Fruit fly (Drosophila melanogaster): ENCODE results near the gene Grp170.

The Grp170 gene

dm6 chrX:2298708-2299370 is 24.0 kb upstream of the Grp170 start:
- peak; percentile 31 for TF ChIP-seq pad (GFP tag; optimal IDR thresholded peaks at IDR 0.05)
- no peak for TF ChIP-seq CG12768 (GFP tag; optimal IDR thresholded peaks at IDR 0.05)
- no peak for TF ChIP-seq ovo (GFP tag; optimal IDR thresholded peaks at IDR 0.05)
- TF ChIP-seq cic (GFP tag; optimal IDR thresholded peaks at IDR 0.05), result no peak
- TF ChIP-seq CG7101 (tag; optimal IDR thresholded peaks at IDR 0.05), result peak; percentile 64
- no peak for TF ChIP-seq Crg-1 (GFP tag; optimal IDR thresholded peaks at IDR 0.05)
- no peak for TF ChIP-seq CG1620 (GFP tag; optimal IDR thresholded peaks at IDR 0.05)
- no peak for TF ChIP-seq toe (GFP tag; optimal IDR thresholded peaks at IDR 0.05)
- no peak for TF ChIP-seq CG5204 (GFP tag; optimal IDR thresholded peaks at IDR 0.05)
- TF ChIP-seq Clk (GFP tag; optimal IDR thresholded peaks at IDR 0.05), result no peak
- TF ChIP-seq cnc (optimal IDR thresholded peaks at IDR 0.05), result no peak
- peak; percentile 66 for TF ChIP-seq CG14711 (tag; optimal IDR thresholded peaks at IDR 0.05)
- TF ChIP-seq bab1 (GFP tag; optimal IDR thresholded peaks at IDR 0.05), result peak; percentile 85
- TF ChIP-seq Mnt (GFP tag; optimal IDR thresholded peaks at IDR 0.05), result peak; percentile 18
- no peak for TF ChIP-seq CG7045 (GFP tag; optimal IDR thresholded peaks at IDR 0.05)
- TF ChIP-seq CG11617 (GFP tag; optimal IDR thresholded peaks at IDR 0.05), result no peak
- TF ChIP-seq CG33017 (tag; optimal IDR thresholded peaks at IDR 0.05), result no peak
- no peak for TF ChIP-seq tj (GFP tag; optimal IDR thresholded peaks at IDR 0.05)
- TF ChIP-seq Hr96 (GFP tag; optimal IDR thresholded peaks at IDR 0.05), result no peak

dm6 chrX:2297428-2298200 is 22.7 kb upstream of the Grp170 start:
- peak; percentile 80 for TF ChIP-seq Hr96 (GFP tag; optimal IDR thresholded peaks at IDR 0.05)
- TF ChIP-seq Crg-1 (GFP tag; optimal IDR thresholded peaks at IDR 0.05), result peak; percentile 90
- peak; percentile 97 for TF ChIP-seq ovo (GFP tag; optimal IDR thresholded peaks at IDR 0.05)
- peak; percentile 68 for TF ChIP-seq CG1620 (GFP tag; optimal IDR thresholded peaks at IDR 0.05)
- TF ChIP-seq CG7045 (GFP tag; optimal IDR thresholded peaks at IDR 0.05), result peak; percentile 29
- TF ChIP-seq Clk (GFP tag; optimal IDR thresholded peaks at IDR 0.05), result peak; percentile 27
- peak; percentile 43 for TF ChIP-seq tj (GFP tag; optimal IDR thresholded peaks at IDR 0.05)
- no peak for TF ChIP-seq kay (GFP tag; ENCODE audit: borderline replicate concordance)
- peak; percentile 71 for TF ChIP-seq CG11617 (GFP tag; optimal IDR thresholded peaks at IDR 0.05)
- peak; percentile 53 for TF ChIP-seq CG12768 (GFP tag; optimal IDR thresholded peaks at IDR 0.05)
- peak; percentile 31 for TF ChIP-seq CG5204 (GFP tag; optimal IDR thresholded peaks at IDR 0.05)
- TF ChIP-seq CG33017 (tag; optimal IDR thresholded peaks at IDR 0.05), result peak; percentile 60
- peak; percentile 79 for TF ChIP-seq Mnt (GFP tag; optimal IDR thresholded peaks at IDR 0.05)
- TF ChIP-seq toe (GFP tag; optimal IDR thresholded peaks at IDR 0.05), result no peak
- peak; percentile 98 for TF ChIP-seq pad (GFP tag; optimal IDR thresholded peaks at IDR 0.05)
- TF ChIP-seq CG7101 (tag; optimal IDR thresholded peaks at IDR 0.05), result peak; percentile 89
- TF ChIP-seq cnc (optimal IDR thresholded peaks at IDR 0.05), result no peak
- peak; percentile 83 for TF ChIP-seq CG14711 (tag; optimal IDR thresholded peaks at IDR 0.05)
- peak; percentile 97 for TF ChIP-seq bab1 (GFP tag; optimal IDR thresholded peaks at IDR 0.05)
- TF ChIP-seq cic (GFP tag; optimal IDR thresholded peaks at IDR 0.05), result peak; percentile 66

dm6 chrX:2296230-2297044 is 21.6 kb upstream of the Grp170 start:
- TF ChIP-seq CG14711 (tag; optimal IDR thresholded peaks at IDR 0.05) (peak; percentile 76), CG33017 (tag; optimal IDR thresholded peaks at IDR 0.05) (peak; percentile 69), CG12768 (GFP tag; optimal IDR thresholded peaks at IDR 0.05) (peak; percentile 83), ovo (GFP tag; optimal IDR thresholded peaks at IDR 0.05) (peak; percentile 58), CG1620 (GFP tag; optimal IDR thresholded peaks at IDR 0.05) (peak; percentile 83), pad (GFP tag; optimal IDR thresholded peaks at IDR 0.05) (peak; percentile 74), Crg-1 (GFP tag; optimal IDR thresholded peaks at IDR 0.05) (peak; percentile 69), cnc (optimal IDR thresholded peaks at IDR 0.05) (no peak), tj (GFP tag; optimal IDR thresholded peaks at IDR 0.05) (peak; percentile 98), CG5204 (GFP tag; optimal IDR thresholded peaks at IDR 0.05) (peak; percentile 82), bab1 (GFP tag; optimal IDR thresholded peaks at IDR 0.05) (peak; percentile 88), Hr96 (GFP tag; optimal IDR thresholded peaks at IDR 0.05) (peak; percentile 95), cic (GFP tag; optimal IDR thresholded peaks at IDR 0.05) (peak; percentile 57), toe (GFP tag; optimal IDR thresholded peaks at IDR 0.05) (peak; percentile 69), kay (GFP tag; ENCODE audit: borderline replicate concordance) (no peak), Mnt (GFP tag; optimal IDR thresholded peaks at IDR 0.05) (peak; percentile 73), CG7045 (GFP tag; optimal IDR thresholded peaks at IDR 0.05) (peak; percentile 71), CG7101 (tag; optimal IDR thresholded peaks at IDR 0.05) (peak; percentile 86), CG11617 (GFP tag; optimal IDR thresholded peaks at IDR 0.05) (peak; percentile 94), Clk (GFP tag; optimal IDR thresholded peaks at IDR 0.05) (peak; percentile 67)

dm6 chrX:2295435-2296229 is 20.8 kb upstream of the Grp170 start, which contains the start of gene Raf:
TSS of gene Raf (plus strand) at chrX:2295466.
- TF ChIP-seq ovo (GFP tag; optimal IDR thresholded peaks at IDR 0.05) (peak; percentile 72), toe (GFP tag; optimal IDR thresholded peaks at IDR 0.05) (no peak), tj (GFP tag; optimal IDR thresholded peaks at IDR 0.05) (no peak), cic (GFP tag; optimal IDR thresholded peaks at IDR 0.05) (no peak), Crg-1 (GFP tag; optimal IDR thresholded peaks at IDR 0.05) (peak; percentile 79), CG33017 (tag; optimal IDR thresholded peaks at IDR 0.05) (no peak), pad (GFP tag; optimal IDR thresholded peaks at IDR 0.05) (peak; percentile 84), CG7045 (GFP tag; optimal IDR thresholded peaks at IDR 0.05) (no peak), Mnt (GFP tag; optimal IDR thresholded peaks at IDR 0.05) (no peak)

Measured in whole organism, adult.